Fruit fly (Drosophila melanogaster): ENCODE data around the gene CG9922.

The CG9922 gene

dm6 chr3R:14008854-14009253, 27.3 kb downstream of the CG9922 start (continued):
- TF ChIP-seq Sox100B (GFP tag; optimal IDR thresholded peaks at IDR 0.05) = peak; percentile 58
- peak; percentile 57 for TF ChIP-seq NC2β (GFP tag; optimal IDR thresholded peaks at IDR 0.05)
- TF ChIP-seq abd-A (tag; optimal IDR thresholded peaks at IDR 0.05) = no peak
- peak; percentile 31 for TF ChIP-seq CG7839 (tag; optimal IDR thresholded peaks at IDR 0.05)
- TF ChIP-seq insv (GFP tag; optimal IDR thresholded peaks at IDR 0.05) = no peak
- TF ChIP-seq HLH4C (GFP tag; IDR thresholded peaks at IDR 0.05; ENCODE audit: partially characterized antibody) = no peak
- TF ChIP-seq CG13287 (GFP tag; IDR thresholded peaks at IDR 0.05; ENCODE audit: partially characterized antibody) = no peak
- TF ChIP-seq CG17912 (GFP tag; optimal IDR thresholded peaks at IDR 0.05) = no peak
- TF ChIP-seq hbn (GFP tag; IDR thresholded peaks at IDR 0.05; ENCODE audit: partially characterized antibody) = no peak
- TF ChIP-seq nom (GFP tag; optimal IDR thresholded peaks at IDR 0.05) = peak; percentile 41
- TF ChIP-seq vnd (GFP tag; IDR thresholded peaks at IDR 0.05; ENCODE audit: partially characterized antibody) = no peak
- TF ChIP-seq slou (GFP tag; optimal IDR thresholded peaks at IDR 0.05) = no peak
- TF ChIP-seq CG12236 (GFP tag; optimal IDR thresholded peaks at IDR 0.05) = no peak
- no peak for TF ChIP-seq CG10543 (GFP tag; optimal IDR thresholded peaks at IDR 0.05)
- TF ChIP-seq CG2199 (GFP tag; IDR thresholded peaks at IDR 0.05) = no peak
- peak; percentile 47 for TF ChIP-seq CG8388 (GFP tag; optimal IDR thresholded peaks at IDR 0.05)
- TF ChIP-seq Dad (GFP tag; optimal IDR thresholded peaks at IDR 0.05) = no peak
- TF ChIP-seq Sry-β (GFP tag; optimal IDR thresholded peaks at IDR 0.05) = peak; percentile 12
- peak; percentile 65; the same call in 1 of the 2 replicates for TF ChIP-seq Xrp1 (GFP tag; IDR thresholded peaks at IDR 0.05)
- no peak for TF ChIP-seq CG1024 (GFP tag; IDR thresholded peaks at IDR 0.05)
- TF ChIP-seq wor (GFP tag; IDR thresholded peaks at IDR 0.05) = no peak
- TF ChIP-seq CG2678 (tag; optimal IDR thresholded peaks at IDR 0.05) = peak; percentile 50
- TF ChIP-seq CG6175 (GFP tag; IDR thresholded peaks at IDR 0.05) = no peak
- TF ChIP-seq phol (tag; optimal IDR thresholded peaks at IDR 0.05) = peak; percentile 67
- TF ChIP-seq Ets97D (GFP tag; optimal IDR thresholded peaks at IDR 0.05) = no peak
- TF ChIP-seq NK7.1 (GFP tag; optimal IDR thresholded peaks at IDR 0.05) = no peak
- TF ChIP-seq Fer1 (GFP tag; optimal IDR thresholded peaks at IDR 0.05) = no peak
- TF ChIP-seq sqz (GFP tag; optimal IDR thresholded peaks at IDR 0.05) = no peak
- TF ChIP-seq knrl (GFP tag; IDR thresholded peaks at IDR 0.05; ENCODE audit: partially characterized antibody) = no peak
- no peak for TF ChIP-seq CG12299 (tag; optimal IDR thresholded peaks at IDR 0.05)
- TF ChIP-seq bsh (GFP tag; optimal IDR thresholded peaks at IDR 0.05) = peak; percentile 23 to 65
- TF ChIP-seq CG6791 (GFP tag; IDR thresholded peaks at IDR 0.05; ENCODE audit: partially characterized antibody) = no peak
- TF ChIP-seq lbe (GFP tag; optimal IDR thresholded peaks at IDR 0.05) = no peak
- no peak for TF ChIP-seq CG11695 (GFP tag; IDR thresholded peaks at IDR 0.05)
- no peak for TF ChIP-seq CG11085 (GFP tag; IDR thresholded peaks at IDR 0.05)
- TF ChIP-seq CG3065 (GFP tag; optimal IDR thresholded peaks at IDR 0.05) = no peak
- peak; percentile 52; the same call in 2 of the 3 replicates for TF ChIP-seq dysf (GFP tag; IDR thresholded peaks at IDR 0.05)
- TF ChIP-seq Oaz (GFP tag; IDR thresholded peaks at IDR 0.05) = no peak
- 0 out of 2 replicates have a peak, but pooled peaks have one; percentile 20 for TF ChIP-seq E2f1 (GFP tag; IDR thresholded peaks at IDR 0.05)
- no peak for TF ChIP-seq Rfx (GFP tag; IDR thresholded peaks at IDR 0.05)
- TF ChIP-seq CG10462 (GFP tag; optimal IDR thresholded peaks at IDR 0.05) = no peak
- TF ChIP-seq CG1603 (tag; optimal IDR thresholded peaks at IDR 0.05) = peak; percentile 70
- no peak for TF ChIP-seq tx (GFP tag; optimal IDR thresholded peaks at IDR 0.05)
- no peak for TF ChIP-seq Taf1 (GFP tag; IDR thresholded peaks at IDR 0.05)
- no peak for TF ChIP-seq Jarid2 (GFP tag; optimal IDR thresholded peaks at IDR 0.05)
- peak; percentile 45 for TF ChIP-seq Spps (tag; optimal IDR thresholded peaks at IDR 0.05)
- TF ChIP-seq Lim3 (GFP tag; IDR thresholded peaks at IDR 0.05) = no peak
- no peak for TF ChIP-seq CG3838 (GFP tag; optimal IDR thresholded peaks at IDR 0.05)
- no peak for TF ChIP-seq NfI (GFP tag; optimal IDR thresholded peaks at IDR 0.05)
- 0 out of 3 replicates have a peak, but pooled peaks have one; percentile 21 for TF ChIP-seq row (GFP tag; IDR thresholded peaks at IDR 0.05)
- TF ChIP-seq CG11093 (GFP tag; IDR thresholded peaks at IDR 0.05) = no peak
